Worm (Caenorhabditis elegans) whole organism, L1 larva: ENCODE results near the gene Y22D7AL.4.

Experiments used
- Y116A8C.19 ChIP-seq: sonication (generic microtip); optimal IDR thresholded peaks from 2 replicates; lab custom pipeline; 2016; ENCODE audit warnings: missing compliant biosample characterization, missing genetic modification characterization, borderline replicate concordance
- aly-2 ChIP-seq: fragments of 150-350 bp; optimal IDR thresholded peaks from 2 replicates; lab custom pipeline; 2014; ENCODE audit warnings: missing biosample characterization, missing genetic modification characterization
- elt-2 ChIP-seq: sonication (generic microtip); optimal IDR thresholded peaks from 2 replicates; lab custom pipeline; 2016; ENCODE audit warnings: missing genetic modification characterization, mild to moderate bottlenecking, inconsistent platforms, missing compliant biosample characterization, missing genetic modification reagents
- nhr-76 ChIP-seq: sonication (generic microtip); optimal IDR thresholded peaks from 2 replicates; lab custom pipeline; 2017; ENCODE audit warnings: missing biosample characterization, missing genetic modification characterization

- TF ChIP-seq elt-2 (tag; lab: Kevin White, UChicago), result no peak
- TF ChIP-seq aly-2 (tag; lab: Kevin White, UChicago), result no peak
- TF ChIP-seq nhr-76 (tag; lab: Kevin White, UChicago), result no peak
- no peak for TF ChIP-seq Y116A8C.19 (tag; lab: Kevin White, UChicago)
Measured at ce11 chrIII:1583529-1583928, 42.9 kb upstream of the Y22D7AL.4 start.
